Worm (Caenorhabditis elegans): ENCODE data around the gene F21C10.6.

The F21C10.6 gene

ce11 chrV:9098280-9098973, 25.9 kb upstream of the F21C10.6 start, which contains the start of gene F21C10.9:
Gene F21C10.9, minus strand, starts transcription at chrV:9098696.
- no peak for TF ChIP-seq madf-10 (tag; optimal IDR thresholded peaks at IDR 0.05)
- TF ChIP-seq nhr-179 (tag; optimal IDR thresholded peaks at IDR 0.05), result no peak
- TF ChIP-seq zfh-2 (GFP tag; conservative IDR thresholded peaks at IDR 0.05), result no peak
- no peak for TF ChIP-seq F22D6.2 (tag; optimal IDR thresholded peaks at IDR 0.05)
- TF ChIP-seq pbrm-1 (GFP tag; IDR thresholded peaks at IDR 0.05), result no peak
- no peak for TF ChIP-seq mel-28 (tag; optimal IDR thresholded peaks at IDR 0.05; ENCODE audit: borderline replicate concordance)
- TF ChIP-seq cebp-2 (GFP tag; IDR thresholded peaks at IDR 0.05), result no peak
- no peak for TF ChIP-seq mcd-1 (GFP tag; IDR thresholded peaks at IDR 0.05)
- no peak for TF ChIP-seq F39B2.1 (GFP tag; IDR thresholded peaks at IDR 0.05)
- no peak for TF ChIP-seq nhr-27 (tag; optimal IDR thresholded peaks at IDR 0.05)
- no peak for TF ChIP-seq Y53F4B.3 (GFP tag; IDR thresholded peaks at IDR 0.05)
- no peak for TF ChIP-seq madf-8 (GFP tag; conservative IDR thresholded peaks at IDR 0.05)
- no peak for TF ChIP-seq atf-7 (tag; optimal IDR thresholded peaks at IDR 0.05)
- TF ChIP-seq rpc-1 (optimal IDR thresholded peaks at IDR 0.05), result no peak
- no peak for TF ChIP-seq rpc-1 (tag; optimal IDR thresholded peaks at IDR 0.05)
- no peak for TF ChIP-seq F33H1.4 (GFP tag; IDR thresholded peaks at IDR 0.05)
- TF ChIP-seq Y95B8A.8 (GFP tag; IDR thresholded peaks at IDR 0.05), result no peak
- no peak for TF ChIP-seq ztf-25 (GFP tag; IDR thresholded peaks at IDR 0.05)

ce11 chrV:9101062-9101461, 23.2 kb upstream of the F21C10.6 start, which contains the start of gene frpr-6:
Gene frpr-6, minus strand, starts transcription at chrV:9101162.
- TF ChIP-seq lin-35 (GFP tag; optimal IDR thresholded peaks at IDR 0.05) (no peak), egl-18 (GFP tag; IDR thresholded peaks at IDR 0.05) (no peak), nhr-120 (GFP tag; IDR thresholded peaks at IDR 0.05) (no peak), zim-3 (tag; optimal IDR thresholded peaks at IDR 0.05) (no peak), ztf-22 (GFP tag; optimal IDR thresholded peaks at IDR 0.05) (no peak), attf-3 (GFP tag; conservative IDR thresholded peaks at IDR 0.05) (no peak), B0035.1 (tag; optimal IDR thresholded peaks at IDR 0.05) (no peak), madf-10 (tag; optimal IDR thresholded peaks at IDR 0.05) (no peak), lin-40 (tag; optimal IDR thresholded peaks at IDR 0.05) (no peak), rec-8 (tag; optimal IDR thresholded peaks at IDR 0.05) (no peak)

- TF ChIP-seq B0261.1 (tag; optimal IDR thresholded peaks at IDR 0.05) (no peak), ccch-3 (GFP tag; optimal IDR thresholded peaks at IDR 0.05) (no peak), ets-4 (GFP tag; optimal IDR thresholded peaks at IDR 0.05) (no peak), F10E7.11 (tag; optimal IDR thresholded peaks at IDR 0.05) (no peak), ztf-22 (GFP tag; optimal IDR thresholded peaks at IDR 0.05) (no peak), hmg-20 (GFP tag; IDR thresholded peaks at IDR 0.05) (no peak), egl-18 (GFP tag; IDR thresholded peaks at IDR 0.05) (no peak), nhr-179 (tag; optimal IDR thresholded peaks at IDR 0.05) (no peak), snpc-4 (GFP tag; optimal IDR thresholded peaks at IDR 0.05) (no peak), snpc-4 (tag; optimal IDR thresholded peaks at IDR 0.05) (no peak), dpl-1 (GFP tag; optimal IDR thresholded peaks at IDR 0.05) (no peak), lin-35 (GFP tag; optimal IDR thresholded peaks at IDR 0.05) (no peak), ceh-100 (GFP tag; IDR thresholded peaks at IDR 0.05) (no peak), bed-1 (GFP tag; IDR thresholded peaks at IDR 0.05) (no peak), dox-1 (GFP tag; IDR thresholded peaks at IDR 0.05) (no peak), rcor-1 (GFP tag; IDR thresholded peaks at IDR 0.05) (no peak), somi-1 (GFP tag; optimal IDR thresholded peaks at IDR 0.05) (no peak)
Measured at ce11 chrV:9108219-9108618, 16.1 kb upstream of the F21C10.6 start, which contains the start of gene F21C10.18. Gene F21C10.18, plus strand, starts transcription at chrV:9108519.
